Worm (Caenorhabditis elegans) whole organism, young adult: ENCODE results near the gene zip-7.

ENCODE experiments used
- B0019.2 ChIP-seq: fragments of 200-800 bp; sonication (Bioruptor generic); conservative IDR thresholded peaks from 2 replicates; pipeline ENCODE4 v1.3.6; 2022; ENCODE audit warnings: missing genetic modification reagents, missing genetic modification characterization, missing compliant biosample characterization
- B0035.1 ChIP-seq: sonication (generic microtip); optimal IDR thresholded peaks from 2 replicates; lab custom pipeline; 2016; ENCODE audit warnings: missing genetic modification characterization, mild to moderate bottlenecking, missing compliant biosample characterization, missing genotype, missing genetic modification reagents
- F23B12.7 ChIP-seq: sonication (generic microtip); optimal IDR thresholded peaks from 2 replicates; lab custom pipeline; 2017; ENCODE audit warnings: missing genetic modification characterization, mild to moderate bottlenecking, missing compliant biosample characterization, antibody characterized with exemption, moderate library complexity; ENCODE audit not compliant: insufficient read depth
- F39B2.1 ChIP-seq: fragments of 200-800 bp; sonication (Bioruptor generic); IDR thresholded peaks from 2 replicates; pipeline ENCODE4 v1.3.6; 2022; ENCODE audit warnings: missing genetic modification reagents, missing genetic modification characterization, missing compliant biosample characterization
- F52B5.7 ChIP-seq: sonication (generic microtip); optimal IDR thresholded peaks from 2 replicates; lab custom pipeline; 2016; ENCODE audit warnings: mild to moderate bottlenecking, missing genetic modification characterization, missing compliant biosample characterization
- F57C9.4 ChIP-seq: sonication (generic microtip); optimal IDR thresholded peaks from 2 replicates; lab custom pipeline; 2017; ENCODE audit warnings: mild to moderate bottlenecking, missing genetic modification characterization, missing compliant biosample characterization
- K11D2.4 ChIP-seq: fragments of 200-800 bp; sonication (Bioruptor generic); IDR thresholded peaks from 2 replicates; pipeline ENCODE4 v1.3.6; 2022; ENCODE audit warnings: missing genetic modification reagents, missing genetic modification characterization, missing compliant biosample characterization
- Y56A3A.18 ChIP-seq: fragments of 200-800 bp; sonication (Bioruptor generic); IDR thresholded peaks from 2 replicates; pipeline ENCODE4 v1.3.6; 2022; ENCODE audit warnings: missing genetic modification reagents, missing genetic modification characterization, missing compliant biosample characterization
- Y79H2A.3 ChIP-seq: fragments of 200-800 bp; sonication (Bioruptor generic); conservative IDR thresholded peaks from 2 replicates; pipeline ENCODE4 v1.3.6; 2022; ENCODE audit warnings: missing genetic modification reagents, missing genetic modification characterization, missing compliant biosample characterization
- ZK185.1 ChIP-seq: sonication (generic microtip); optimal IDR thresholded peaks from 2 replicates; lab custom pipeline; 2016; ENCODE audit warnings: mild to moderate bottlenecking, missing genetic modification characterization, missing compliant biosample characterization; ENCODE audit not compliant: poor library complexity, severe bottlenecking
- akir-1 ChIP-seq: fragments of 200-800 bp; sonication (Bioruptor generic); optimal IDR thresholded peaks from 2 replicates; lab custom pipeline; 2018; ENCODE audit warnings: mild to moderate bottlenecking, missing genetic modification characterization, moderate library complexity, missing compliant biosample characterization
- bed-2 ChIP-seq: fragments of 200-800 bp; sonication (Bioruptor generic); IDR thresholded peaks from 2 replicates; pipeline ENCODE4 v1.3.6; 2022; ENCODE audit warnings: missing genetic modification reagents, missing genetic modification characterization, missing compliant biosample characterization
- ccch-3 ChIP-seq: fragments of 200-800 bp; sonication (Bioruptor generic); optimal IDR thresholded peaks from 2 replicates; lab custom pipeline; 2018; ENCODE audit warnings: mild to moderate bottlenecking, missing genetic modification characterization, missing compliant biosample characterization
- cebp-2 ChIP-seq: fragments of 200-800 bp; sonication (Bioruptor generic); IDR thresholded peaks from 2 replicates; pipeline ENCODE4 v1.3.6; 2022; ENCODE audit warnings: missing genetic modification characterization, missing compliant biosample characterization
- ceh-40 ChIP-seq: fragments of 200-800 bp; sonication (Bioruptor generic); IDR thresholded peaks from 2 replicates; pipeline ENCODE4 v1.3.6; 2022; ENCODE audit warnings: missing genetic modification characterization, missing compliant biosample characterization
- dpl-1 ChIP-seq: fragments of 150-350 bp; optimal IDR thresholded peaks from 2 replicates; lab custom pipeline; 2014; ENCODE audit warnings: missing biosample characterization, missing genetic modification reagents, missing genetic modification characterization
- egl-44 ChIP-seq: fragments of 200-800 bp; sonication (Bioruptor generic); IDR thresholded peaks from 2 replicates; pipeline ENCODE4 v1.3.6; 2022; ENCODE audit warnings: missing genetic modification reagents, missing genetic modification characterization, missing compliant biosample characterization
- ets-4 ChIP-seq: fragments of 200-800 bp; sonication (Bioruptor generic); optimal IDR thresholded peaks from 2 replicates; lab custom pipeline; 2018; ENCODE audit warnings: mild to moderate bottlenecking, missing genetic modification characterization, missing compliant biosample characterization
- hlh-12 ChIP-seq: sonication (generic microtip); optimal IDR thresholded peaks from 2 replicates; lab custom pipeline; 2016; ENCODE audit warnings: missing genetic modification characterization, missing compliant biosample characterization
- hlh-26 ChIP-seq: fragments of 200-800 bp; sonication (Bioruptor generic); conservative IDR thresholded peaks from 2 replicates; pipeline ENCODE4 v1.3.6; 2022; ENCODE audit warnings: missing genetic modification reagents, missing genetic modification characterization, missing compliant biosample characterization
- hmg-1.2 ChIP-seq: fragments of 200-800 bp; sonication (Bioruptor generic); IDR thresholded peaks from 2 replicates; pipeline ENCODE4 v1.3.6; 2022; ENCODE audit warnings: missing genetic modification reagents, missing genetic modification characterization, missing compliant biosample characterization
- hmg-20 ChIP-seq: fragments of 200-800 bp; sonication (Bioruptor generic); IDR thresholded peaks from 2 replicates; pipeline ENCODE4 v1.3.6; 2022; ENCODE audit warnings: missing genetic modification reagents, missing genetic modification characterization, missing compliant biosample characterization
- hsf-1 ChIP-seq: fragments of 200-800 bp; sonication (Bioruptor generic); IDR thresholded peaks from 2 replicates; pipeline ENCODE4 v1.3.6; 2022; ENCODE audit warnings: missing genetic modification reagents, missing genetic modification characterization, missing compliant biosample characterization
- let-526 ChIP-seq: fragments of 200-800 bp; sonication (Bioruptor generic); IDR thresholded peaks from 2 replicates; pipeline ENCODE4 v1.3.6; 2022; ENCODE audit warnings: missing genetic modification reagents, missing genetic modification characterization, missing compliant biosample characterization
- lin-54 ChIP-seq: fragments of 200-800 bp; sonication (Bioruptor generic); optimal IDR thresholded peaks from 2 replicates; lab custom pipeline; 2018; ENCODE audit warnings: mild to moderate bottlenecking, missing genetic modification characterization, missing compliant biosample characterization
- lsy-27 ChIP-seq: sonication (generic microtip); optimal IDR thresholded peaks from 2 replicates; lab custom pipeline; 2017; ENCODE audit warnings: missing genetic modification characterization, mild to moderate bottlenecking, missing compliant biosample characterization, antibody characterized with exemption, missing genotype, borderline replicate concordance; ENCODE audit not compliant: insufficient read depth
- madf-10 ChIP-seq: sonication (generic microtip); optimal IDR thresholded peaks from 2 replicates; lab custom pipeline; 2016; ENCODE audit warnings: mild to moderate bottlenecking, missing genetic modification characterization, missing compliant biosample characterization
- mcd-1 ChIP-seq: fragments of 200-800 bp; sonication (Bioruptor generic); IDR thresholded peaks from 2 replicates; pipeline ENCODE4 v1.3.6; 2022; ENCODE audit warnings: missing genetic modification reagents, missing genetic modification characterization, missing compliant biosample characterization
- mel-28 ChIP-seq: sonication (generic microtip); optimal IDR thresholded peaks from 2 replicates; lab custom pipeline; 2016; ENCODE audit warnings: borderline replicate concordance, mild to moderate bottlenecking, missing genetic modification characterization, missing compliant biosample characterization
- nfyb-1 ChIP-seq: fragments of 200-800 bp; sonication (Bioruptor generic); IDR thresholded peaks from 2 replicates; pipeline ENCODE4 v1.3.6; 2022; ENCODE audit warnings: missing genetic modification reagents, missing genetic modification characterization, missing compliant biosample characterization
- nhr-120 ChIP-seq: fragments of 200-800 bp; sonication (Bioruptor generic); IDR thresholded peaks from 2 replicates; pipeline ENCODE4 v1.3.6; 2022; ENCODE audit warnings: missing genetic modification characterization, missing compliant biosample characterization
- nhr-80 ChIP-seq: sonication (generic microtip); optimal IDR thresholded peaks from 2 replicates; lab custom pipeline; 2016; ENCODE audit warnings: missing genetic modification characterization, missing compliant biosample characterization
- nhr-90 ChIP-seq: sonication (generic microtip); optimal IDR thresholded peaks from 2 replicates; lab custom pipeline; 2016; ENCODE audit warnings: missing genotype, mild to moderate bottlenecking, missing genetic modification characterization, missing compliant biosample characterization
- pha-4 ChIP-seq: fragments of 150-350 bp; sonication (generic microtip); optimal IDR thresholded peaks from 2 replicates; lab custom pipeline; 2014; ENCODE audit warnings: missing biosample characterization, missing genetic modification reagents, missing genetic modification characterization
- sdz-38 ChIP-seq: sonication (generic microtip); optimal IDR thresholded peaks from 2 replicates; lab custom pipeline; 2016; ENCODE audit warnings: missing genotype, missing genetic modification characterization, missing compliant biosample characterization
- sea-2 ChIP-seq: fragments of 200-800 bp; sonication (Bioruptor generic); IDR thresholded peaks from 2 replicates; pipeline ENCODE4 v1.3.6; 2022; ENCODE audit warnings: missing genetic modification characterization, missing compliant biosample characterization
- snpc-1.1 ChIP-seq: sonication (generic microtip); optimal IDR thresholded peaks from 2 replicates; lab custom pipeline; 2017; ENCODE audit warnings: missing genetic modification characterization, mild to moderate bottlenecking, missing compliant biosample characterization, antibody characterized with exemption, moderate library complexity, missing genotype, missing genetic modification reagents; ENCODE audit not compliant: insufficient read depth
- snpc-1.3 ChIP-seq: sonication (generic microtip); optimal IDR thresholded peaks from 2 replicates; lab custom pipeline; 2017; ENCODE audit warnings: missing genetic modification characterization, mild to moderate bottlenecking, missing compliant biosample characterization, antibody characterized with exemption, moderate library complexity, missing genotype, missing genetic modification reagents; ENCODE audit not compliant: insufficient read depth
- snpc-4 ChIP-seq, 5 experiments: fragments of 150-350 bp in 1 of 5; sonication (generic microtip) in 4 of 5; optimal IDR thresholded peaks; 2 replicates each; lab custom pipeline; 2014 to 2018; ENCODE audit warnings: missing genetic modification characterization in 5 of 5, missing biosample characterization in 3 of 5, antibody characterized with exemption in 2 of 5, mild to moderate bottlenecking in 2 of 5, missing compliant biosample characterization in 2 of 5, missing genotype in 2 of 5, moderate library complexity in 2 of 5, missing genetic modification reagents in 1 of 5
- sptf-2 ChIP-seq: fragments of 200-800 bp; sonication (Bioruptor generic); optimal IDR thresholded peaks from 2 replicates; lab custom pipeline; 2018; ENCODE audit warnings: mild to moderate bottlenecking, missing genetic modification characterization, missing compliant biosample characterization
- tbp1 ChIP-seq: fragments of 200-800 bp; sonication (Bioruptor generic); optimal IDR thresholded peaks from 2 replicates; lab custom pipeline; 2018; ENCODE audit warnings: mild to moderate bottlenecking, missing genetic modification characterization, missing compliant biosample characterization
- zfh-2 ChIP-seq: fragments of 200-800 bp; sonication (Bioruptor generic); conservative IDR thresholded peaks from 2 replicates; pipeline ENCODE4 v1.3.6; 2022; ENCODE audit warnings: missing genetic modification reagents, missing genetic modification characterization, missing compliant biosample characterization
- ztf-18 ChIP-seq: sonication (generic microtip); optimal IDR thresholded peaks from 2 replicates; lab custom pipeline; 2016; ENCODE audit warnings: missing genotype, mild to moderate bottlenecking, missing genetic modification characterization, missing compliant biosample characterization
- ztf-25 ChIP-seq: fragments of 200-800 bp; sonication (Bioruptor generic); IDR thresholded peaks from 2 replicates; pipeline ENCODE4 v1.3.6; 2022; ENCODE audit warnings: missing genetic modification reagents, missing genetic modification characterization, missing compliant biosample characterization
- ztf-26 ChIP-seq: sonication (generic microtip); optimal IDR thresholded peaks from 2 replicates; lab custom pipeline; 2017; ENCODE audit warnings: missing genetic modification characterization, missing compliant biosample characterization
- ztf-28 ChIP-seq: fragments of 200-800 bp; sonication (Bioruptor generic); IDR thresholded peaks from 2 replicates; pipeline ENCODE4 v1.3.6; 2022; ENCODE audit warnings: missing genetic modification reagents, missing genetic modification characterization, missing compliant biosample characterization

The zip-7 gene

ce11 chrIV:16503590-16504217, 1.8 kb downstream of the zip-7 start (continued):
- TF ChIP-seq akir-1 (GFP tag; lab: Kevin White, UChicago) (no peak), egl-44 (GFP tag; lab: Robert Waterston, UW) (peak; percentile 78), sptf-2 (peak; percentile 88), F39B2.1 (GFP tag; lab: Robert Waterston, UW) (peak; percentile 65; the same call in 1 of the 2 replicates), dpl-1 (peak; percentile 6), snpc-1.3 (peak; percentile 96), zfh-2 (GFP tag; lab: Robert Waterston, UW) (no peak), let-526 (GFP tag; lab: Robert Waterston, UW) (no peak), lsy-27 (tag; lab: Kevin White, UChicago) (no peak), ztf-26 (tag; lab: Kevin White, UChicago) (no peak), F23B12.7 (tag; lab: Kevin White, UChicago) (peak; percentile 28), tbp1 (peak; percentile 96), nhr-80 (tag; lab: Kevin White, UChicago) (peak; percentile 3), B0019.2 (GFP tag; lab: Robert Waterston, UW) (0 out of 2 replicates have a peak, but pooled peaks have one; percentile 39), nhr-90 (tag; lab: Kevin White, UChicago) (peak; percentile 89), snpc-4 (GFP tag; optimal IDR thresholded peaks at IDR 0.05; lab: Kevin White, UChicago) (peak; percentile 93), snpc-4 (tag; optimal IDR thresholded peaks at IDR 0.05; lab: Kevin White, UChicago) (peak in 3 of 4 experiments; percentile 95 to 98 (median 96)), ZK185.1 (peak; percentile 47), ztf-18 (tag; lab: Kevin White, UChicago) (peak; percentile 75), hlh-12 (no peak), hsf-1 (GFP tag; lab: Robert Waterston, UW) (peak; percentile 87), hlh-26 (GFP tag; lab: Robert Waterston, UW) (no peak), sdz-38 (no peak), F57C9.4 (tag; lab: Kevin White, UChicago) (no peak), Y79H2A.3 (peak; percentile 57; the same call in 1 of the 2 replicates), K11D2.4 (no peak), hmg-20 (peak; percentile 51; the same call in 1 of the 2 replicates), ets-4 (GFP tag; lab: Kevin White, UChicago) (no peak), B0035.1 (tag; lab: Kevin White, UChicago) (peak; percentile 39), madf-10 (tag; lab: Kevin White, UChicago) (peak; percentile 51), nfyb-1 (GFP tag; lab: Robert Waterston, UW) (no peak), ztf-28 (GFP tag; lab: Robert Waterston, UW) (peak; percentile 85; the same call in 1 of the 2 replicates), F52B5.7 (tag; lab: Kevin White, UChicago) (peak; percentile 84), nhr-120 (GFP tag; lab: Robert Waterston, UW) (peak; percentile 84; the same call in 1 of the 2 replicates), bed-2 (GFP tag; lab: Robert Waterston, UW) (no peak), hmg-1.2 (peak; percentile 78), Y56A3A.18 (GFP tag; lab: Robert Waterston, UW) (peak; percentile 87; the same call in 1 of the 2 replicates), cebp-2 (peak; percentile 89; the same call in 1 of the 2 replicates), snpc-1.1 (tag; lab: Kevin White, UChicago) (peak; percentile 68), sea-2 (0 out of 2 replicates have a peak, but pooled peaks have one; percentile 38), mel-28 (no peak), lin-54 (GFP tag; lab: Kevin White, UChicago) (peak; percentile 78), mcd-1 (peak; percentile 65), pha-4 (tag; lab: Kevin White, UChicago) (no peak), ccch-3 (GFP tag; lab: Kevin White, UChicago) (no peak), ceh-40 (GFP tag; lab: Robert Waterston, UW) (0 out of 2 replicates have a peak, but pooled peaks have one; percentile 59), ztf-25 (GFP tag; lab: Robert Waterston, UW) (peak; percentile 92)
